Worm (Caenorhabditis elegans) whole organism, L3 larva: ENCODE results near the gene T25G12.13.

Source experiments
- aly-2 ChIP-seq: fragments of 150-350 bp; optimal IDR thresholded peaks from 2 replicates; lab custom pipeline; 2014; ENCODE audit warnings: missing biosample characterization, missing genetic modification characterization
- fos-1 ChIP-seq: fragments of 150-350 bp; optimal IDR thresholded peaks from 2 replicates; lab custom pipeline; 2014; ENCODE audit warnings: missing biosample characterization, missing genetic modification characterization
- jun-1 ChIP-seq: fragments of 150-350 bp; optimal IDR thresholded peaks from 2 replicates; lab custom pipeline; 2014; ENCODE audit warnings: missing biosample characterization, missing genetic modification reagents, missing genetic modification characterization
- nfya-1 ChIP-seq: sonication (generic microtip); optimal IDR thresholded peaks from 2 replicates; lab custom pipeline; 2017; ENCODE audit warnings: missing genetic modification characterization, mild to moderate bottlenecking, missing compliant biosample characterization, antibody characterized with exemption, moderate library complexity; ENCODE audit not compliant: insufficient read depth
- nhr-237 ChIP-seq: fragments of 150-350 bp; optimal IDR thresholded peaks from 2 replicates; lab custom pipeline; 2014; ENCODE audit warnings: missing biosample characterization, missing genetic modification characterization
- nhr-77 ChIP-seq: fragments of 150-350 bp; optimal IDR thresholded peaks from 2 replicates; lab custom pipeline; 2014; ENCODE audit warnings: missing biosample characterization, missing genetic modification characterization
- pha-4 ChIP-seq: fragments of 150-350 bp; optimal IDR thresholded peaks from 2 replicates; lab custom pipeline; 2014; ENCODE audit warnings: missing biosample characterization, missing genetic modification reagents, missing genetic modification characterization
- unc-39 ChIP-seq: sonication (generic microtip); optimal IDR thresholded peaks from 4 replicates; lab custom pipeline; 2017; ENCODE audit warnings: missing biosample characterization, missing genetic modification characterization
- zag-1 ChIP-seq: fragments of 150-350 bp; optimal IDR thresholded peaks from 2 replicates; lab custom pipeline; 2014; ENCODE audit warnings: missing biosample characterization, missing genetic modification characterization

DNA sequence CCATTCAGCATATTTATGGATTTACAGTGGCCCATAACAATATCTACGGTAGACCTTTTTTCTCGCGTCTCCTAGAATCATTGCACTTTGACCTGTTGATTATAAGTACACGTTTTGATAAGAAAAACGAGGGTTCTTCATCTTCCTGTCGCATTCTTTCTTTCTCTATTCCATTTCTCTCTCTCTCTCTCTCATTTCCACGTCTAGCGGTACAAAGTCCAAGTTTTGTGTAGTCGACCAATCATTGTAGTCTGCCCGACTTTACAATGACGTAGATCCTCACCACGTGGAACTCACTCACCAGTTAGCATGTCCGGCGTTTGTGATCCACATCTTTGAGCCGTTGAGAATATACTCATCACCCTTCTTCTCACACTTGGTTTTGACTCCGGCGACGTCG is 27.0 kb upstream of the T25G12.13 start:
- TF ChIP-seq jun-1 (tag; lab: Kevin White, UChicago) (peak; percentile 51), zag-1 (tag; lab: Kevin White, UChicago) (no peak), nhr-237 (tag; lab: Kevin White, UChicago) (no peak), aly-2 (tag; lab: Kevin White, UChicago) (no peak), nfya-1 (tag; lab: Kevin White, UChicago) (peak; percentile 91), nhr-77 (tag; lab: Kevin White, UChicago) (no peak), pha-4 (tag; lab: Kevin White, UChicago) (no peak), unc-39 (tag; lab: Kevin White, UChicago) (no peak), fos-1 (tag; lab: Kevin White, UChicago) (no peak)
